Fruit fly (Drosophila melanogaster): ENCODE measurements around the gene CG32037.

CG32037 gene

dm6 chr3L:9460775-9461491, 31.1 kb downstream of the CG32037 start, which contains the start of the genes CG3434 and CG44838 (continued):
- peak; percentile 31 for TF ChIP-seq CG3163 (GFP tag; optimal IDR thresholded peaks at IDR 0.05)
- TF ChIP-seq Hr3 (GFP tag; optimal IDR thresholded peaks at IDR 0.05) = peak; percentile 82
- TF ChIP-seq Ptx1 (GFP tag; IDR thresholded peaks at IDR 0.05) = peak; percentile 80
- peak; percentile 64 for TF ChIP-seq CG11723 (GFP tag; optimal IDR thresholded peaks at IDR 0.05)
- TF ChIP-seq CG16813 (GFP tag; IDR thresholded peaks at IDR 0.05; ENCODE audit: partially characterized antibody) = 0 out of 3 replicates have a peak, but pooled peaks have one; percentile 27
- TF ChIP-seq Hey (tag; optimal IDR thresholded peaks at IDR 0.05) = peak; percentile 9
- peak; percentile 85 for TF ChIP-seq Nf-YC (tag; optimal IDR thresholded peaks at IDR 0.05)
- 0 out of 2 replicates have a peak, but pooled peaks have one; percentile 33 for TF ChIP-seq Taf1 (GFP tag; IDR thresholded peaks at IDR 0.05)
- peak; percentile 96 for TF ChIP-seq Ets65A (GFP tag)
- peak; percentile 73 for TF ChIP-seq ase (GFP tag; IDR thresholded peaks at IDR 0.05)
- TF ChIP-seq hb (GFP tag; IDR thresholded peaks at IDR 0.05; ENCODE audit: partially characterized antibody) = no peak
- TF ChIP-seq gsb (GFP tag; IDR thresholded peaks at IDR 0.05) = no peak
- peak; percentile 87 for TF ChIP-seq CG13424 (tag; optimal IDR thresholded peaks at IDR 0.05)
- TF ChIP-seq Sox100B (GFP tag; optimal IDR thresholded peaks at IDR 0.05) = peak; percentile 71
- peak; percentile 2 for TF ChIP-seq CG12236 (GFP tag; optimal IDR thresholded peaks at IDR 0.05)
- no peak for TF ChIP-seq TFAM (GFP tag; optimal IDR thresholded peaks at IDR 0.05)
- TF ChIP-seq CG31388 (GFP tag; optimal IDR thresholded peaks at IDR 0.05) = peak; percentile 32
- TF ChIP-seq shn (GFP tag; optimal IDR thresholded peaks at IDR 0.05) = peak; percentile 68
- TF ChIP-seq CG2712 (tag; optimal IDR thresholded peaks at IDR 0.05) = peak; percentile 86
- TF ChIP-seq Bgb (GFP tag; IDR thresholded peaks at IDR 0.05; ENCODE audit: partially characterized antibody) = peak; percentile 35; the same call in 1 of the 2 replicates
- peak; percentile 74 to 84 for TF ChIP-seq dpn (GFP tag; optimal IDR thresholded peaks at IDR 0.05)
- TF ChIP-seq ttk (GFP tag; IDR thresholded peaks at IDR 0.05) = peak; percentile 70
- TF ChIP-seq croc (GFP tag; conservative IDR thresholded peaks at IDR 0.05) = peak; percentile 55; the same call in 1 of the 3 replicates
- peak; percentile 72 for TF ChIP-seq NfI (GFP tag; optimal IDR thresholded peaks at IDR 0.05)
- no peak for TF ChIP-seq eve (GFP tag; optimal IDR thresholded peaks at IDR 0.05)
- TF ChIP-seq CG13624 (GFP tag; optimal IDR thresholded peaks at IDR 0.05) = peak; percentile 66
- peak; percentile 44; the same call in 1 of the 3 replicates for TF ChIP-seq CG7357 (GFP tag; IDR thresholded peaks at IDR 0.05)
- TF ChIP-seq Optix (GFP tag; IDR thresholded peaks at IDR 0.05) = peak; percentile 59; the same call in 2 of the 3 replicates
- TF ChIP-seq Vsx1 (GFP tag; optimal IDR thresholded peaks at IDR 0.05) = peak; percentile 58
- TF ChIP-seq toy (GFP tag; IDR thresholded peaks at IDR 0.05) = no peak
- peak; percentile 67 for TF ChIP-seq CG1792 (GFP tag; optimal IDR thresholded peaks at IDR 0.05)
- peak; percentile 67 for TF ChIP-seq Ada2b (GFP tag; IDR thresholded peaks at IDR 0.05)
- no peak for TF ChIP-seq CG3726 (GFP tag; IDR thresholded peaks at IDR 0.05)
- peak; percentile 38; the same call in 1 of the 3 replicates for TF ChIP-seq jigr1 (GFP tag; IDR thresholded peaks at IDR 0.05)
- TF ChIP-seq sima (GFP tag; optimal IDR thresholded peaks at IDR 0.05) = peak; percentile 29
- peak; percentile 54 for TF ChIP-seq CG15011 (GFP tag; optimal IDR thresholded peaks at IDR 0.05)
- TF ChIP-seq Camta (GFP tag; optimal IDR thresholded peaks at IDR 0.05) = peak; percentile 35
- peak; percentile 31 for TF ChIP-seq fd102C (GFP tag; optimal IDR thresholded peaks at IDR 0.05)
- TF ChIP-seq Atf-2 (GFP tag; optimal IDR thresholded peaks at IDR 0.05) = peak; percentile 19
- TF ChIP-seq corto (GFP tag; optimal IDR thresholded peaks at IDR 0.05) = peak; percentile 42
- TF ChIP-seq CG3065 (GFP tag; optimal IDR thresholded peaks at IDR 0.05) = peak; percentile 51
- TF ChIP-seq lola (GFP tag; optimal IDR thresholded peaks at IDR 0.05) = peak in 1 of 3 experiments; percentile 79
- no peak for TF ChIP-seq zen2 (GFP tag; IDR thresholded peaks at IDR 0.05; ENCODE audit: partially characterized antibody)
- TF ChIP-seq CG8281 (tag; optimal IDR thresholded peaks at IDR 0.05) = peak; percentile 47
- peak; percentile 75 for TF ChIP-seq stwl (tag; optimal IDR thresholded peaks at IDR 0.05)
- TF ChIP-seq Xbp1 (GFP tag; optimal IDR thresholded peaks at IDR 0.05) = peak; percentile 88
- peak; percentile 81 for TF ChIP-seq CG32532 (GFP tag; IDR thresholded peaks at IDR 0.05)
- TF ChIP-seq Lim3 (GFP tag; IDR thresholded peaks at IDR 0.05) = no peak
- peak; percentile 66 for TF ChIP-seq Hand (GFP tag; optimal IDR thresholded peaks at IDR 0.05)

Measured in whole organism, embryonic.